Fruit fly (Drosophila melanogaster) whole organism, embryonic: ENCODE data around the gene CG31076.

ENCODE experiments used
- CG10147 ChIP-seq: fragments of 200-800 bp; sonication (Bioruptor generic); optimal IDR thresholded peaks from 2 replicates; lab custom pipeline; 2019; ENCODE audit warnings: missing biosample characterization, mild to moderate bottlenecking, missing genetic modification characterization, moderate library complexity
- CG11085 ChIP-seq: fragments of 200-800 bp; sonication (Bioruptor generic); IDR thresholded peaks from 2 replicates; pipeline ENCODE4 v1.3.6; 2022; ENCODE audit warnings: missing biosample characterization, missing genetic modification characterization
- CG1233 ChIP-seq: fragments of 200-800 bp; sonication (Bioruptor generic); optimal IDR thresholded peaks from 4 replicates; lab custom pipeline; 2018; ENCODE audit warnings: missing biosample characterization, mild to moderate bottlenecking, missing genetic modification characterization
- CG16813 ChIP-seq: fragments of 200-800 bp; sonication (Bioruptor generic); IDR thresholded peaks from 3 replicates; pipeline ENCODE4 v1.3.6; 2022; ENCODE audit warnings: missing biosample characterization, missing genetic modification characterization; ENCODE audit not compliant: partially characterized antibody
- CG16863 ChIP-seq: fragments of 200-800 bp; sonication (Bioruptor generic); optimal IDR thresholded peaks from 3 replicates; lab custom pipeline; 2016; ENCODE audit warnings: missing biosample characterization, missing genetic modification characterization
- CG17186 ChIP-seq: fragments of 200-800 bp; sonication (Bioruptor generic); optimal IDR thresholded peaks from 3 replicates; lab custom pipeline; 2017; ENCODE audit warnings: missing biosample characterization, missing genetic modification reagents, missing genetic modification characterization
- CG17359 ChIP-seq: fragments of 200-800 bp; sonication (Bioruptor generic); optimal IDR thresholded peaks from 3 replicates; lab custom pipeline; 2018; ENCODE audit warnings: missing biosample characterization, mild to moderate bottlenecking, missing genetic modification characterization, moderate library complexity
- CG18619 ChIP-seq: fragments of 200-800 bp; sonication (Bioruptor generic); optimal IDR thresholded peaks from 3 replicates; lab custom pipeline; 2017; ENCODE audit warnings: missing biosample characterization, mild to moderate bottlenecking, missing genetic modification characterization
- CG2116 ChIP-seq: fragments of 200-800 bp; sonication (Bioruptor generic); optimal IDR thresholded peaks from 3 replicates; lab custom pipeline; 2018; ENCODE audit warnings: missing biosample characterization, mild to moderate bottlenecking, missing genetic modification characterization
- CG2129 ChIP-seq: fragments of 200-800 bp; sonication (Bioruptor generic); IDR thresholded peaks from 2 replicates; pipeline ENCODE4 v1.3.6; 2022; ENCODE audit warnings: missing biosample characterization, missing genetic modification characterization; ENCODE audit not compliant: partially characterized antibody
- CG2202 ChIP-seq: fragments of 200-800 bp; sonication (Bioruptor generic); optimal IDR thresholded peaks from 2 replicates; lab custom pipeline; 2018; ENCODE audit warnings: missing biosample characterization, mild to moderate bottlenecking, missing genetic modification characterization
- CG30020 ChIP-seq: fragments of 200-800 bp; optimal IDR thresholded peaks from 2 replicates; lab custom pipeline; 2019; ENCODE audit warnings: missing biosample characterization, mild to moderate bottlenecking, missing genetic modification characterization, moderate library complexity
- CG33213 ChIP-seq: fragments of 200-800 bp; sonication (Bioruptor generic); optimal IDR thresholded peaks from 3 replicates; lab custom pipeline; 2016; ENCODE audit warnings: missing biosample characterization, missing genetic modification characterization
- CG34224 ChIP-seq: fragments of 200-800 bp; sonication (Bioruptor generic); IDR thresholded peaks from 3 replicates; pipeline ENCODE4 v1.3.6; 2022; ENCODE audit warnings: missing biosample characterization, missing genetic modification characterization; ENCODE audit not compliant: partially characterized antibody
- CG34376 ChIP-seq: fragments of 200-800 bp; sonication (Bioruptor generic); optimal IDR thresholded peaks from 2 replicates; lab custom pipeline; 2018; ENCODE audit warnings: missing biosample characterization, mild to moderate bottlenecking, missing genetic modification characterization
- CG4820 ChIP-seq: fragments of 200-800 bp; sonication (Bioruptor generic); optimal IDR thresholded peaks from 3 replicates; lab custom pipeline; 2016; ENCODE audit warnings: missing biosample characterization, missing genetic modification characterization
- CG6689 ChIP-seq: fragments of 200-800 bp; sonication (Bioruptor generic); IDR thresholded peaks from 2 replicates; pipeline ENCODE4 v1.3.6; 2022; ENCODE audit warnings: missing biosample characterization, missing genetic modification characterization
- CG7839 ChIP-seq: fragments of 200-800 bp; sonication (Bioruptor generic); optimal IDR thresholded peaks from 3 replicates; lab custom pipeline; 2018; ENCODE audit warnings: missing biosample characterization, mild to moderate bottlenecking, missing genetic modification characterization, moderate library complexity
- CG8478 ChIP-seq: fragments of >200 bp; optimal IDR thresholded peaks from 2 replicates; lab custom pipeline; 2018
- Dek ChIP-seq: fragments of 200-800 bp; sonication (Bioruptor generic); optimal IDR thresholded peaks from 3 replicates; lab custom pipeline; 2019; ENCODE audit warnings: missing biosample characterization, mild to moderate bottlenecking, missing genetic modification characterization, moderate library complexity
- Dfd ChIP-seq, 2 experiments: fragments of >200 bp; optimal IDR thresholded peaks; 2 replicates each; lab custom pipeline; 2017; ENCODE audit warnings: missing biosample characterization in 2 of 2, missing genetic modification characterization in 2 of 2
- Dip3 ChIP-seq: fragments of 200-800 bp; sonication (Bioruptor generic); optimal IDR thresholded peaks from 3 replicates; lab custom pipeline; 2016; ENCODE audit warnings: missing biosample characterization, missing genetic modification characterization
- Hey ChIP-seq: fragments of 200-800 bp; sonication (Bioruptor generic); optimal IDR thresholded peaks from 3 replicates; lab custom pipeline; 2018; ENCODE audit warnings: missing biosample characterization, mild to moderate bottlenecking, missing genetic modification characterization
- NfI ChIP-seq: fragments of 200-800 bp; sonication (Bioruptor generic); optimal IDR thresholded peaks from 3 replicates; lab custom pipeline; 2018; ENCODE audit warnings: missing biosample characterization, mild to moderate bottlenecking, missing genetic modification characterization, moderate library complexity
- PHDP ChIP-seq: fragments of 200-800 bp; sonication (Bioruptor generic); optimal IDR thresholded peaks from 3 replicates; lab custom pipeline; 2018; ENCODE audit warnings: missing biosample characterization, mild to moderate bottlenecking, missing genetic modification characterization, moderate library complexity
- Ravus ChIP-seq: fragments of 200-800 bp; sonication (Bioruptor generic); IDR thresholded peaks from 2 replicates; pipeline ENCODE4 v1.3.6; 2022; ENCODE audit warnings: missing biosample characterization, missing genetic modification characterization
- Rx ChIP-seq: fragments of 200-800 bp; sonication (Bioruptor generic); IDR thresholded peaks from 2 replicates; pipeline ENCODE4 v1.3.6; 2022; ENCODE audit warnings: missing biosample characterization, missing genetic modification characterization
- TFAM ChIP-seq: fragments of 200-800 bp; sonication (Bioruptor generic); optimal IDR thresholded peaks from 2 replicates; lab custom pipeline; 2017; ENCODE audit warnings: missing biosample characterization, missing genetic modification characterization, inconsistent platforms
- Vsx1 ChIP-seq: fragments of 200-800 bp; sonication (Bioruptor generic); optimal IDR thresholded peaks from 2 replicates; lab custom pipeline; 2017; ENCODE audit warnings: missing biosample characterization, mild to moderate bottlenecking, missing genetic modification characterization, missing genetic modification reagents
- Xrp1 ChIP-seq: fragments of 200-800 bp; sonication (Bioruptor generic); IDR thresholded peaks from 2 replicates; pipeline ENCODE4 v1.3.6; 2022; ENCODE audit warnings: missing biosample characterization, missing genetic modification characterization
- YL-1 ChIP-seq: fragments of 200-800 bp; sonication (Bioruptor generic); optimal IDR thresholded peaks from 3 replicates; lab custom pipeline; 2017; ENCODE audit warnings: missing biosample characterization, mild to moderate bottlenecking, missing genetic modification characterization
- ato ChIP-seq: fragments of 200-800 bp; sonication (Bioruptor generic); IDR thresholded peaks from 2 replicates; pipeline ENCODE4 v1.3.6; 2022; ENCODE audit warnings: missing biosample characterization, missing genetic modification characterization; ENCODE audit not compliant: partially characterized antibody
- btn ChIP-seq: fragments of 200-800 bp; sonication (Bioruptor generic); optimal IDR thresholded peaks from 2 replicates; lab custom pipeline; 2016; ENCODE audit warnings: missing biosample characterization, missing genetic modification characterization
- cato ChIP-seq: fragments of 200-800 bp; sonication (Bioruptor generic); optimal IDR thresholded peaks from 2 replicates; lab custom pipeline; 2016; ENCODE audit warnings: missing biosample characterization, missing genetic modification characterization, borderline replicate concordance
- caup ChIP-seq: fragments of 200-800 bp; sonication (Bioruptor generic); optimal IDR thresholded peaks from 3 replicates; lab custom pipeline; 2017; ENCODE audit warnings: missing biosample characterization, mild to moderate bottlenecking, missing genetic modification characterization, moderate library complexity; ENCODE audit not compliant: severe bottlenecking
- ci ChIP-seq: fragments of 200-800 bp; sonication (Bioruptor generic); IDR thresholded peaks from 3 replicates; pipeline ENCODE4 v1.3.6; 2022; ENCODE audit warnings: missing biosample characterization, missing genetic modification characterization
- crc ChIP-seq: fragments of 200-800 bp; sonication (Bioruptor generic); optimal IDR thresholded peaks from 2 replicates; lab custom pipeline; 2016; ENCODE audit warnings: missing biosample characterization, missing genetic modification characterization
- fd102C ChIP-seq: fragments of 200-800 bp; sonication (Bioruptor generic); optimal IDR thresholded peaks from 2 replicates; lab custom pipeline; 2018; ENCODE audit warnings: missing biosample characterization, mild to moderate bottlenecking, missing genetic modification characterization, moderate library complexity
- gem ChIP-seq: fragments of 200-800 bp; sonication (Bioruptor generic); optimal IDR thresholded peaks from 2 replicates; lab custom pipeline; 2019; ENCODE audit warnings: missing biosample characterization, mild to moderate bottlenecking, missing genetic modification characterization, moderate library complexity
- lbe ChIP-seq: fragments of 200-800 bp; sonication (Bioruptor generic); optimal IDR thresholded peaks from 2 replicates; lab custom pipeline; 2016; ENCODE audit warnings: missing biosample characterization, mild to moderate bottlenecking, missing genetic modification characterization
- mld ChIP-seq: fragments of 200-800 bp; sonication (Bioruptor generic); IDR thresholded peaks from 3 replicates; pipeline ENCODE4 v1.3.6; 2022; ENCODE audit warnings: missing biosample characterization, missing genetic modification characterization; ENCODE audit not compliant: partially characterized antibody
- nerfin-1 ChIP-seq: fragments of 200-800 bp; sonication (Bioruptor generic); optimal IDR thresholded peaks from 3 replicates; lab custom pipeline; 2019; ENCODE audit warnings: missing biosample characterization, mild to moderate bottlenecking, missing genetic modification characterization, moderate library complexity
- pita ChIP-seq: fragments of 200-800 bp; sonication (Bioruptor generic); optimal IDR thresholded peaks from 2 replicates; lab custom pipeline; 2017; ENCODE audit warnings: missing biosample characterization, mild to moderate bottlenecking, missing genetic modification characterization
- pros ChIP-seq: fragments of 200-800 bp; sonication (Bioruptor generic); optimal IDR thresholded peaks from 3 replicates; lab custom pipeline; 2019; ENCODE audit warnings: missing biosample characterization, mild to moderate bottlenecking, missing genetic modification characterization, moderate library complexity
- ranshi ChIP-seq: fragments of 200-800 bp; sonication (Bioruptor generic); IDR thresholded peaks from 2 replicates; pipeline ENCODE4 v1.3.6; 2022; ENCODE audit warnings: missing biosample characterization, missing genetic modification characterization
- row ChIP-seq: fragments of 200-800 bp; sonication (Bioruptor generic); IDR thresholded peaks from 3 replicates; pipeline ENCODE4 v1.3.6; 2022; ENCODE audit warnings: missing biosample characterization, missing genetic modification characterization
- sc ChIP-seq, 3 experiments: fragments of >200 bp in 2 of 3; fragments of 200-800 bp in 1 of 3; sonication (Bioruptor generic) in 1 of 3; optimal IDR thresholded peaks; 2 replicates in 2 of 3; 3 replicates in 1 of 3; lab custom pipeline; 2017; ENCODE audit warnings: mild to moderate bottlenecking in 1 of 3, missing biosample characterization in 1 of 3, missing genetic modification characterization in 1 of 3, missing genetic modification reagents in 1 of 3
- sisA ChIP-seq: fragments of 200-800 bp; sonication (Bioruptor generic); IDR thresholded peaks from 2 replicates; pipeline ENCODE4 v1.3.6; 2022; ENCODE audit warnings: missing biosample characterization, missing genetic modification characterization
- so ChIP-seq: fragments of 200-800 bp; sonication (Bioruptor generic); IDR thresholded peaks from 3 replicates; pipeline ENCODE4 v1.3.6; 2022; ENCODE audit warnings: missing biosample characterization, missing genetic modification characterization
- yki ChIP-seq: fragments of >200 bp; optimal IDR thresholded peaks from 3 replicates; lab custom pipeline; 2018

The CG31076 gene

DNA sequence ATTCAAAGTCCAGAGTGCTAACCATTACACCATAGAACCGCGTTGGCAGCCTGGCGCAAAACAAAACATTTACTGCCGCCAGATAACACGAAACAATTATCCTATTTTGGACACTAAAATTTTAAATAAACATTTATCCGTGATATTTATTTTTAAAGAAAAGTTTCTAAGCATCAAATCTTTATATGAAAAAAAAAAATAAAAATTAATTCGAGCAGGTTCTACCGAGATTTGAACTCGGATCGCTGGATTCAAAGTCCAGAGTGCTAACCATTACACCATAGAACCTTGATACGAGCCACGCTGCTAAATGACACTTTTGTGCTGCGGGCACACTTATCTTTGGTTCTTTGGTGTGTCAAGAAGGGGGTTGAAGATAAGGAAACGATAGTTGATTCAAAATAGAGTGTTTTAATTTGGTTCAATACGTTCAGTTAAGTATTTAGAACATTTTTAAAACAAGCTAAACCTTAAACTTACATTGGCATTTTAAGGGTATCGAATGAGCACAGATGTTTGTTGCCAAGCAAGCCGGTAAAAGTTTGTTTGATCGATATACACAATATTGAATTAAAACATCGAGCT is 42.3 kb downstream of the CG31076 start, which contains the start of gene Spag1 (continued):
- TF ChIP-seq lbe (GFP tag; lab: Kevin White, UChicago) (peak; percentile 64), caup (no peak), nerfin-1 (tag; lab: Kevin White, UChicago) (peak; percentile 32), CG30020 (tag; lab: Kevin White, UChicago) (no peak), TFAM (no peak), row (no peak), cato (GFP tag; lab: Kevin White, UChicago) (no peak), ato (peak; percentile 74; the same call in 1 of the 2 replicates), Vsx1 (GFP tag; lab: Kevin White, UChicago) (peak; percentile 9), CG2129 (GFP tag; lab: Robert Waterston, UW) (no peak), CG11085 (GFP tag; lab: Robert Waterston, UW) (no peak), Rx (GFP tag; lab: Robert Waterston, UW) (no peak), CG8478 (no peak), CG34224 (peak; percentile 82), CG17186 (GFP tag; lab: Kevin White, UChicago) (no peak), CG1233 (GFP tag; lab: Kevin White, UChicago) (no peak), CG2116 (no peak), ranshi (no peak), CG7839 (tag; lab: Kevin White, UChicago) (no peak), btn (GFP tag; lab: Kevin White, UChicago) (no peak), pros (peak; percentile 71), CG34376 (GFP tag; lab: Kevin White, UChicago) (peak; percentile 85), fd102C (GFP tag; lab: Kevin White, UChicago) (peak; percentile 0), Ravus (no peak), CG33213 (GFP tag; lab: Kevin White, UChicago) (no peak), mld (GFP tag; lab: Robert Waterston, UW) (peak; percentile 85), Dek (peak; percentile 29), Dfd (GFP tag; optimal IDR thresholded peaks at IDR 0.05; lab: Kevin White, UChicago) (no peak), sc (optimal IDR thresholded peaks at IDR 0.05; lab: Kevin White, UChicago) (no peak), sc (GFP tag; optimal IDR thresholded peaks at IDR 0.05; lab: Kevin White, UChicago) (no peak), NfI (GFP tag; lab: Kevin White, UChicago) (no peak), ci (GFP tag; lab: Robert Waterston, UW) (no peak), crc (GFP tag; lab: Kevin White, UChicago) (no peak), PHDP (tag; lab: Kevin White, UChicago) (peak; percentile 30), gem (tag; lab: Kevin White, UChicago) (no peak), CG2202 (no peak), CG18619 (GFP tag; lab: Kevin White, UChicago) (no peak), CG16863 (GFP tag; lab: Kevin White, UChicago) (no peak), YL-1 (GFP tag; lab: Kevin White, UChicago) (no peak), Xrp1 (GFP tag; lab: Robert Waterston, UW) (0 out of 2 replicates have a peak, but pooled peaks have one; percentile 9), so (GFP tag; lab: Robert Waterston, UW) (no peak), yki (lab: Kevin White, UChicago) (no peak), sisA (GFP tag; lab: Robert Waterston, UW) (no peak), CG6689 (no peak), CG17359 (no peak), Dip3 (GFP tag; lab: Kevin White, UChicago) (no peak), CG16813 (GFP tag; lab: Robert Waterston, UW) (peak; percentile 86), Hey (tag; lab: Kevin White, UChicago) (no peak), CG10147 (GFP tag; lab: Kevin White, UChicago) (peak; percentile 8), CG4820 (GFP tag; lab: Kevin White, UChicago) (no peak), pita (GFP tag; lab: Kevin White, UChicago) (no peak)
